Worm (Caenorhabditis elegans): ENCODE measurements around the gene ZK1127.3.

DNA sequence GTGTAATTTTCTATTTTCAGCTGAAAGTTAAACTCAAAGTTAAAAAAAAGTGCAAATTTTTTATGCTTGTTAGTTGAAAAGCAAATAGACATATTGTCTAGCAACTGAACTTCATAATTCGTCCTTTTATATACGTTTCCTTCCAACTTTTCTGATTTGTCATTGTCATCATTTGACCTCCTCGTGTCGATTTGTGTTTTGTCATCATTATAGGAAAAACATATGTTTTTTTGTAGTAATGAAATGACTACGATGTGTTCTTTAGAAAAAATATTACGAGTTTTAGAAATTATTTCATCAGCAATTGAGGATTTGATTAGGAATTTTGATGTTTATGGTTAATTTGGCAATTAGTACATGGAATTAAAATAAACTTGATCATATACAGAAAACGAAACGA, 5.7 kb downstream of the ZK1127.3 start:
- no peak for TF ChIP-seq W03F9.2 (tag; optimal IDR thresholded peaks at IDR 0.05)
- no peak for TF ChIP-seq dao-5 (tag; optimal IDR thresholded peaks at IDR 0.05)
- TF ChIP-seq him-1 (tag; optimal IDR thresholded peaks at IDR 0.05), result no peak
